Fruit fly (Drosophila melanogaster): ENCODE results near the gene Pcyt1.

DNA sequence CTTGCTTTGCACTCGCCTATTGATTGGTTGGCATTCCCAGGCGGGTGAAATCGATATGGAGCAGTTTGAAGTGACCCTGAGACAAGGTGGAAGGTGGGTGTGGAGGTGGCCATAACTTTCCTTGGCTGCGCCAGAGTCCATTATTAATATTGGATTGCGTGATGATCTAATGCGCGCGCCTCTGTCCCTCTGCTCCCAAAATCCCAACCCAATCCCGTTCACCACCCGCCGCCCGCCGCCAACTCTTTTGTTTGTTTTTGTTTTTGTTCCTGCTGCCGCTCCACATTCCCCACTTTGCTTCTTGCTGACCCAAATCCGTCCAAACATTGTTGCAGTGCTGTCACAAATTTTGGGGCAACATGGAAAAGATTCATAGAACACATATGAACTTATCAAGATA is 25.2 kb downstream of the Pcyt1 start:
- TF ChIP-seq Hr4 (GFP tag; optimal IDR thresholded peaks at IDR 0.05) = no peak
- no peak for TF ChIP-seq Gug (GFP tag; IDR thresholded peaks at IDR 0.05)
- no peak for TF ChIP-seq Eip93F (GFP tag; optimal IDR thresholded peaks at IDR 0.05)
- TF ChIP-seq CG6163 (GFP tag; IDR thresholded peaks at IDR 0.05) = no peak
- TF ChIP-seq CG8632 (GFP tag; optimal IDR thresholded peaks at IDR 0.05) = no peak
- no peak for TF ChIP-seq vri (GFP tag; optimal IDR thresholded peaks at IDR 0.05)
- no peak for TF ChIP-seq CG4318 (GFP tag; optimal IDR thresholded peaks at IDR 0.05)
- TF ChIP-seq Met (GFP tag; optimal IDR thresholded peaks at IDR 0.05) = no peak
- TF ChIP-seq Eip75B (GFP tag; optimal IDR thresholded peaks at IDR 0.05) = no peak
- no peak for TF ChIP-seq CG10669 (GFP tag; optimal IDR thresholded peaks at IDR 0.05)
- TF ChIP-seq Hr39 (GFP tag; optimal IDR thresholded peaks at IDR 0.05) = no peak
- no peak for TF ChIP-seq CG8319 (GFP tag; optimal IDR thresholded peaks at IDR 0.05)
- no peak for TF ChIP-seq CG6854 (GFP tag; optimal IDR thresholded peaks at IDR 0.05)

Measured in whole organism, prepupa.